Worm (Caenorhabditis elegans) whole organism, early embryonic: ENCODE measurements around the gene F21H7.2.

Experiments used
- B0310.2 ChIP-seq: sonication (generic microtip); optimal IDR thresholded peaks from 2 replicates; lab custom pipeline; 2016; ENCODE audit warnings: mild to moderate bottlenecking, missing genetic modification characterization, missing compliant biosample characterization
- F13C5.2 ChIP-seq: sonication (generic microtip); optimal IDR thresholded peaks from 2 replicates; lab custom pipeline; 2017; ENCODE audit warnings: mild to moderate bottlenecking, missing genetic modification characterization, inconsistent platforms, missing compliant biosample characterization
- aly-1 ChIP-seq: sonication (generic microtip); optimal IDR thresholded peaks from 2 replicates; lab custom pipeline; 2016; ENCODE audit warnings: missing genetic modification characterization, missing compliant biosample characterization
- ama-1 ChIP-seq: fragments of 150-350 bp; optimal IDR thresholded peaks from 2 replicates; lab custom pipeline; 2014
- ceh-13 ChIP-seq: fragments of 200-800 bp; sonication (Bioruptor generic); optimal IDR thresholded peaks from 2 replicates; lab custom pipeline; 2018; ENCODE audit warnings: mild to moderate bottlenecking, missing genetic modification characterization, missing compliant biosample characterization
- ceh-36 ChIP-seq: sonication (generic microtip); optimal IDR thresholded peaks from 2 replicates; lab custom pipeline; 2016; ENCODE audit warnings: missing genetic modification characterization, inconsistent platforms, missing compliant biosample characterization
- ets-7 ChIP-seq: sonication (generic microtip); optimal IDR thresholded peaks from 2 replicates; lab custom pipeline; 2016; ENCODE audit warnings: missing genotype, missing genetic modification characterization, missing compliant biosample characterization
- flt-1 ChIP-seq: fragments of 200-800 bp; sonication (Bioruptor generic); IDR thresholded peaks from 2 replicates; pipeline ENCODE4 v1.3.6; 2022; ENCODE audit warnings: missing genetic modification characterization, missing compliant biosample characterization
- hmbx-1 ChIP-seq: sonication (generic microtip); optimal IDR thresholded peaks from 2 replicates; lab custom pipeline; 2016; ENCODE audit warnings: mild to moderate bottlenecking, missing genetic modification characterization, missing compliant biosample characterization
- hmg-4 ChIP-seq: fragments of 200-800 bp; sonication (Bioruptor generic); optimal IDR thresholded peaks from 2 replicates; lab custom pipeline; 2018; ENCODE audit warnings: mild to moderate bottlenecking, missing genetic modification characterization, missing compliant biosample characterization
- hnd-1 ChIP-seq: sonication (generic microtip); optimal IDR thresholded peaks from 2 replicates; lab custom pipeline; 2016; ENCODE audit warnings: missing genetic modification characterization, missing compliant biosample characterization
- pes-1 ChIP-seq: fragments of 200-800 bp; sonication (Bioruptor generic); IDR thresholded peaks from 2 replicates; pipeline ENCODE4 v1.3.6; 2022; ENCODE audit warnings: missing genetic modification reagents, missing genetic modification characterization, missing compliant biosample characterization
- scrt-1 ChIP-seq: fragments of 200-800 bp; sonication (Bioruptor generic); IDR thresholded peaks from 2 replicates; pipeline ENCODE4 v1.3.6; 2022; ENCODE audit warnings: missing genetic modification characterization, missing compliant biosample characterization
- sea-1 ChIP-seq: fragments of 200-800 bp; sonication (Bioruptor generic); conservative IDR thresholded peaks from 2 replicates; pipeline ENCODE4 v1.3.6; 2022; ENCODE audit warnings: missing genetic modification characterization, missing compliant biosample characterization
- tbx-11 ChIP-seq: fragments of 200-800 bp; sonication (Bioruptor generic); IDR thresholded peaks from 2 replicates; pipeline ENCODE4 v1.3.6; 2022; ENCODE audit warnings: missing genetic modification characterization, missing compliant biosample characterization
- tbx-37 ChIP-seq: fragments of 200-800 bp; sonication (Bioruptor generic); conservative IDR thresholded peaks from 2 replicates; pipeline ENCODE4 v1.3.6; 2022; ENCODE audit warnings: missing genetic modification reagents, missing genetic modification characterization, missing compliant biosample characterization
- tra-4 ChIP-seq: sonication (generic microtip); optimal IDR thresholded peaks from 2 replicates; lab custom pipeline; 2017; ENCODE audit warnings: missing genetic modification characterization, missing compliant biosample characterization

Gene F21H7.2

DNA sequence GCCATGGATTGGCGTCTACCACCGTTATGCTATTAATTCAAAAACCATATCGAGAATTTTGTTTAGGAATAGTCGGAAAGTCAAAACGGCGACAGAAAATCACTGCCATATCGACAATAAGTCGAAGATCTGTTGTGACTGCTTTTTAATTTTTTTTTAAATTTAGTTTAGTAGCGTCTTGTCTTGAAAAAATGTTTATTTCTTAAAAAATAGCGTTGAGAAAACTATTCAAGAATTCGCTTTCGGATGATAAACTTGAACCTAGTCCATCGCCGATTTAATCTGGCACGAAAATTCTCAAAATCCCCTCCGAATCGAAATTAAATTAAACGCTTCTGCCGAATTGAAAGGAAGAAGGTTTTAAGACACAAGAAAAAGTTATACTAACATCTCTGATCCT lies 37.7 kb downstream of the F21H7.2 start, which contains the start of gene srh-279:
srh-279 (plus strand) TSS at position 301 of the 400 bp plus-strand sequence.
- TF ChIP-seq tbx-37 (GFP tag; lab: Robert Waterston, UW), result no peak
- TF ChIP-seq B0310.2 (tag; lab: Kevin White, UChicago), result no peak
- TF ChIP-seq sea-1 (GFP tag; lab: Robert Waterston, UW), result no peak
- TF ChIP-seq ceh-13 (GFP tag; lab: Kevin White, UChicago), result no peak
- no peak for TF ChIP-seq ceh-36 (tag; lab: Kevin White, UChicago)
- no peak for TF ChIP-seq flt-1 (GFP tag; lab: Robert Waterston, UW)
- no peak for TF ChIP-seq pes-1
- TF ChIP-seq hnd-1, result no peak
- no peak for TF ChIP-seq scrt-1 (GFP tag; lab: Robert Waterston, UW)
- TF ChIP-seq tbx-11 (GFP tag; lab: Robert Waterston, UW), result no peak
- no peak for TF ChIP-seq hmbx-1 (tag; lab: Kevin White, UChicago)
- TF ChIP-seq ets-7 (tag; lab: Kevin White, UChicago), result no peak

DNA sequence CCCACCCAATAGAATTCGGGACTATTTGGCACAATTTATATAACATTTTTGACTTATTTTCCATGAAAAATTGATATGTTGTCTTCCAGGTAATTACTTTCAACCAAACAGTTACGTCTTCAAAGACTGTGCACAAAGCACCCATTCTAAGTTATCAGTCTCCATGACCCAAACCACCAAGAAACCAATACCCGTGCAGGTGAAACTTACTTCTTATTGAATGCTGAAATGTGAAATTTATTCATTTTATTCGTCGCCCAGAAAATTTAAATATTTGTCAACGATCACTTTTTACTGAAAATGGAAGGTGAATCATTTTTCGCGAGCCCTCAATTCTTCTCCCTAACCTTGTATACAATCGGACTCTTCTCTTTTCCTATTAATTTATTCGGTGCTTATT lies 39.3 kb downstream of the F21H7.2 start, which contains the start of gene srh-281:
srh-281 (plus strand) TSS at position 301 of the 400 bp plus-strand sequence.
- TF ChIP-seq pes-1 (no peak), hmg-4 (GFP tag; lab: Kevin White, UChicago) (no peak), aly-1 (tag; lab: Kevin White, UChicago) (no peak)

DNA sequence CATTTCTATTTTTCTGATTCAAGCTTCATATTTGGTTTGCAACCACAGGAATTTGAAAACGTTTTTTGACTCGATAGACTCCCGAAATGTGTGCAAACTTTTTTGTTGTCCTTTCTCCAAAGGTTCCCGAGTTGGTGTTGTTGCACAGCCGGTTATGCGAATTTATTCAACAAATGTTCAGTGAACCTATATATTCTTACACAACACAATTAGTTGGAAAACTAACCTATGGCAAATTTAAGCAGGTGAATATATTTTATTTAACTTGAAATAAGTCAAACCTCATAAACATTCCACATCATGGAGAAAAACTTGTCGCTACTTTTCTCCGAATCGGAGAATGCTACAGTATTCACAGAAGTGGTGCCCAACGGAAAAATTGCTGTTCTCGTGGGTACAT lies 46.4 kb downstream of the F21H7.2 start, which contains the start of gene srz-14:
srz-14 (plus strand) TSS at position 301 of the 400 bp plus-strand sequence.
- no peak for TF ChIP-seq sea-1 (GFP tag; lab: Robert Waterston, UW)
- TF ChIP-seq tra-4, result no peak
- TF ChIP-seq hnd-1, result no peak
- TF ChIP-seq pes-1, result no peak
- no peak for TF ChIP-seq hmbx-1 (tag; lab: Kevin White, UChicago)
- no peak for TF ChIP-seq flt-1 (GFP tag; lab: Robert Waterston, UW)
- TF ChIP-seq ceh-36 (tag; lab: Kevin White, UChicago), result no peak
- no peak for TF ChIP-seq tbx-11 (GFP tag; lab: Robert Waterston, UW)
- no peak for TF ChIP-seq scrt-1 (GFP tag; lab: Robert Waterston, UW)
- TF ChIP-seq ama-1 (lab: Kevin White, UChicago), result no peak
- no peak for TF ChIP-seq ets-7 (tag; lab: Kevin White, UChicago)
- TF ChIP-seq tbx-37 (GFP tag; lab: Robert Waterston, UW), result no peak
- no peak for TF ChIP-seq B0310.2 (tag; lab: Kevin White, UChicago)
- no peak for TF ChIP-seq hmg-4 (GFP tag; lab: Kevin White, UChicago)

- TF ChIP-seq F13C5.2 (no peak), ceh-36 (tag; lab: Kevin White, UChicago) (no peak), ceh-13 (GFP tag; lab: Kevin White, UChicago) (no peak), flt-1 (GFP tag; lab: Robert Waterston, UW) (no peak), B0310.2 (tag; lab: Kevin White, UChicago) (no peak), pes-1 (no peak), tbx-37 (GFP tag; lab: Robert Waterston, UW) (no peak), aly-1 (tag; lab: Kevin White, UChicago) (no peak), tbx-11 (GFP tag; lab: Robert Waterston, UW) (no peak), sea-1 (GFP tag; lab: Robert Waterston, UW) (no peak), ama-1 (lab: Kevin White, UChicago) (no peak), tra-4 (no peak), hnd-1 (no peak), hmg-4 (GFP tag; lab: Kevin White, UChicago) (no peak), ets-7 (tag; lab: Kevin White, UChicago) (no peak), hmbx-1 (tag; lab: Kevin White, UChicago) (no peak), scrt-1 (GFP tag; lab: Robert Waterston, UW) (no peak)
Observed at ce11 chrV:16182918-16183317, 46.9 kb downstream of the F21H7.2 start, which contains the start of gene srh-277. srh-277 (plus strand) TSS chrV:16183218.

- TF ChIP-seq ceh-36 (tag; lab: Kevin White, UChicago) (no peak), flt-1 (GFP tag; lab: Robert Waterston, UW) (no peak), B0310.2 (tag; lab: Kevin White, UChicago) (no peak), tbx-37 (GFP tag; lab: Robert Waterston, UW) (no peak), hmg-4 (GFP tag; lab: Kevin White, UChicago) (no peak), aly-1 (tag; lab: Kevin White, UChicago) (no peak), ets-7 (tag; lab: Kevin White, UChicago) (no peak), scrt-1 (GFP tag; lab: Robert Waterston, UW) (no peak), ceh-13 (GFP tag; lab: Kevin White, UChicago) (no peak), ama-1 (lab: Kevin White, UChicago) (no peak), hnd-1 (no peak), sea-1 (GFP tag; lab: Robert Waterston, UW) (no peak), tra-4 (no peak), hmbx-1 (tag; lab: Kevin White, UChicago) (no peak)
Observed at ce11 chrV:16182110-16182509, 47.7 kb downstream of the F21H7.2 start, which contains the start of gene srz-13. srz-13 (plus strand) TSS chrV:16182410.

ce11 chrV:16180350-16180749 lies 49.4 kb downstream of the F21H7.2 start, which contains the start of gene str-106:
str-106 (plus strand) TSS chrV:16180650.
- TF ChIP-seq tbx-37 (GFP tag; lab: Robert Waterston, UW) (no peak), B0310.2 (tag; lab: Kevin White, UChicago) (no peak), hmg-4 (GFP tag; lab: Kevin White, UChicago) (no peak), tra-4 (no peak), hnd-1 (no peak), ama-1 (lab: Kevin White, UChicago) (no peak), flt-1 (GFP tag; lab: Robert Waterston, UW) (no peak), ets-7 (tag; lab: Kevin White, UChicago) (no peak), pes-1 (no peak), sea-1 (GFP tag; lab: Robert Waterston, UW) (no peak), aly-1 (tag; lab: Kevin White, UChicago) (no peak), hmbx-1 (tag; lab: Kevin White, UChicago) (no peak), ceh-13 (GFP tag; lab: Kevin White, UChicago) (no peak), ceh-36 (tag; lab: Kevin White, UChicago) (no peak), tbx-11 (GFP tag; lab: Robert Waterston, UW) (no peak), scrt-1 (GFP tag; lab: Robert Waterston, UW) (no peak), F13C5.2 (no peak)
